Worm (Caenorhabditis elegans): Measurements from ENCODE around the gene hsp-1.
A peak's percentile ranks its signal among the peaks of the same experiment; 100 is the strongest.

Gene hsp-1

DNA sequence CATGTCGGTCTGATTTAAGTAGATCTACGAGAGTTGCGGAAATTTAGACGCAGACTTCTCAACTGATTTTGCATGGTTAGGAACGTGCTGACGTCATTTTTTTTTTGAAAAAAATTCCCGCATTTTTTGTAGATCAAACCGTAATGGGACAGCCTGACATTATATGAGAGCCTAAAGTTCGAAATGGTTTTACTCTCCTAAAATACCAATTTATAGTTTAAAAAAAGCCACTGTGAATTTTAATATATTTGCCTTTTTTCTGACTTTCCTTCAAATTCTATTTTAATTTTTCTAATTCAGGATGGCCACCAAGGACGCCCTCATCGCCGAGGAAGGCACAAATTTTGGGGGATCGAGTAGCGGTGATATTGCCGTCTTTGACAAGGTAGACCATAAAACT lies 9.7 kb upstream of the hsp-1 start, which contains the start of gene atgp-1:
atgp-1 (plus strand) TSS at position 301 of the 400 bp plus-strand sequence.
- TF ChIP-seq nhr-12 (tag; optimal IDR thresholded peaks at IDR 0.05) (no peak), R02D3.7 (tag; optimal IDR thresholded peaks at IDR 0.05) (no peak), jun-1 (tag; optimal IDR thresholded peaks at IDR 0.05) (no peak), unc-62 (GFP tag; optimal IDR thresholded peaks at IDR 0.05) (no peak), snpc-4 (tag; optimal IDR thresholded peaks at IDR 0.05) (no peak), nhr-28 (tag; optimal IDR thresholded peaks at IDR 0.05) (no peak), elt-1 (tag; optimal IDR thresholded peaks at IDR 0.05) (no peak), hmg-11 (tag; optimal IDR thresholded peaks at IDR 0.05) (no peak), fkh-10 (GFP tag; optimal IDR thresholded peaks at IDR 0.05) (no peak), mdl-1 (tag; optimal IDR thresholded peaks at IDR 0.05) (no peak), tbx-2 (tag; optimal IDR thresholded peaks at IDR 0.05) (no peak), pqm-1 (tag; optimal IDR thresholded peaks at IDR 0.05) (no peak)

DNA sequence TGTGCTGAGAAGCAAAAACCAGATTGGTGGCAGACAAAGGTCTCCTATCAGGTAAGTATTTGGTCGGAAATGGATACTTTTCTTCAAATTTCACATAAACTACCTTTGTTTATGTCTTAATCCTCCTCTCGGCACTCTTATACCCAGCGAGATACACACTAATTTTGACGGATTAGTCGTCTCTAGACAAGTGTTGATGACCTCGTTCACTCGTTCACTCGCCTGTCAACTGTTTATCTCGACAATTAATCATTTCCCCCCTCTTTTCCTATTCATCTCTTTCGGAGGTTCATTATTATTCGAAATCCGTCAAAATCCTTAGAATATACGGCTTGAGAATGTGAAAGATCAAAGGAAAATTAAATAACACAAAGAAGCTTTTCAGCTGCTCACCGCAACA lies 9.1 kb upstream of the hsp-1 start:
- TF ChIP-seq nhr-25 (tag; optimal IDR thresholded peaks at IDR 0.05), result peak; percentile 25
- no peak for TF ChIP-seq lsy-12 (tag; optimal IDR thresholded peaks at IDR 0.05)
- TF ChIP-seq pqm-1 (tag; optimal IDR thresholded peaks at IDR 0.05), result no peak
- TF ChIP-seq zag-1 (tag; optimal IDR thresholded peaks at IDR 0.05), result no peak
- TF ChIP-seq ceh-82 (tag; optimal IDR thresholded peaks at IDR 0.05), result no peak

DNA sequence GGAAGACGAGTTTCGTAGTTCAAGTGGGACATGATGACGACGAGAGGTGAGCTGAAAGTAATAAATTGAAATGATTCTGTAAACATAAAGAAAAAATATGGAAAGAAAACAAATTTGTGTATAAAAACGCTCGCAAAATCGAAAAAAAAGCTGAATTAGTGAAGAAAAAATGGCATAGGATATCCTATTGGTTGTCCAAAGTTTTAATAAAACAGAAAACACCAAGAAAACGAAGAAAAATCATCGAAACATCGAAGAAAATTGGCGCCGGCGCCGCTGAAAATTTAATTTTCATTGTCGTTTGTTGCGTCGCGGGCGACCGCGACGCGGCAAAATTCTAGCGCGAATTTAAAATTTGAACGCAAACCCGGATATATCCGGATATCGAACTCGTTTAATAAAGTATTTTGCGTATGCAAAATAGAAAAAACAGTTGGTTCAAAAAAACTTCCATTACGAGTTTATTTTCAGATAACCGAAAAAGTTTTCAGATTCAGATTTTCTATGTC lies 5.1 kb upstream of the hsp-1 start, which contains the start of gene gln-5:
gln-5 (minus strand) TSS at position 51 of the 509 bp plus-strand sequence.
- TF ChIP-seq elt-1 (tag; optimal IDR thresholded peaks at IDR 0.05) (no peak), nhr-237 (tag; optimal IDR thresholded peaks at IDR 0.05) (no peak)

DNA sequence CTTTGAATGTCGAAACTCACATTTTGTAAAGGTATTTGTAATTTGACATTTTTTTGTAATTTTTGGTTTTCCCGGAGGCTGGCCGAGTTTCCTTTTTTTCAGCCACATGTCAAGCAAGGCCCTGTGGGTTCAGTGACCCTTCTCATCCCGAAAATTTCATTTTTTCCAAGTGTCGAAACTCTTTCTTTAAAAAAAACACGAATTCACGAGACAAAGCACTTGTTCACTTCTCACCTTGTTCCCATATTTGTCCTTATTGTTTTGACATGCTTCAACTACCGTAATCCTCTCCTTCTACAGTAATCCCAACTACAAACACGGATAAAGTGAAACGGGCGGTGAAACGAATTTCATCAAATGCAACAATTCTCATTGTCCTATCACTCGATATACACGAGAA lies 3.5 kb upstream of the hsp-1 start, which contains the start of gene lhfp-4:
lhfp-4 (plus strand) TSS at position 301 of the 400 bp plus-strand sequence.
- TF ChIP-seq egl-27 (tag; optimal IDR thresholded peaks at IDR 0.05), result no peak
- TF ChIP-seq nhr-67 (tag; optimal IDR thresholded peaks at IDR 0.05), result no peak
- TF ChIP-seq fos-1 (tag; optimal IDR thresholded peaks at IDR 0.05), result no peak
- no peak for TF ChIP-seq nhr-28 (tag; optimal IDR thresholded peaks at IDR 0.05)
- TF ChIP-seq snpc-4 (tag; optimal IDR thresholded peaks at IDR 0.05), result no peak
- no peak for TF ChIP-seq hmg-11 (tag; optimal IDR thresholded peaks at IDR 0.05)
- TF ChIP-seq tbx-2 (tag; optimal IDR thresholded peaks at IDR 0.05), result no peak
- TF ChIP-seq R02D3.7 (tag; optimal IDR thresholded peaks at IDR 0.05), result no peak
- no peak for TF ChIP-seq ztf-4 (tag; optimal IDR thresholded peaks at IDR 0.05)
- TF ChIP-seq pha-4 (tag; optimal IDR thresholded peaks at IDR 0.05), result no peak
- no peak for TF ChIP-seq zag-1 (tag; optimal IDR thresholded peaks at IDR 0.05)
- no peak for TF ChIP-seq skn-1 (tag; optimal IDR thresholded peaks at IDR 0.05)
- TF ChIP-seq mml-1 (tag; optimal IDR thresholded peaks at IDR 0.05), result no peak
- no peak for TF ChIP-seq lin-15B (tag; optimal IDR thresholded peaks at IDR 0.05)
- TF ChIP-seq nhr-43 (tag; optimal IDR thresholded peaks at IDR 0.05; ENCODE audit: poor library complexity, severe bottlenecking), result no peak
- TF ChIP-seq fkh-10 (GFP tag; optimal IDR thresholded peaks at IDR 0.05), result no peak
- TF ChIP-seq elt-1 (tag; optimal IDR thresholded peaks at IDR 0.05), result no peak
- TF ChIP-seq ceh-82 (tag; optimal IDR thresholded peaks at IDR 0.05), result no peak
- TF ChIP-seq ceh-28 (tag; optimal IDR thresholded peaks at IDR 0.05), result no peak

DNA sequence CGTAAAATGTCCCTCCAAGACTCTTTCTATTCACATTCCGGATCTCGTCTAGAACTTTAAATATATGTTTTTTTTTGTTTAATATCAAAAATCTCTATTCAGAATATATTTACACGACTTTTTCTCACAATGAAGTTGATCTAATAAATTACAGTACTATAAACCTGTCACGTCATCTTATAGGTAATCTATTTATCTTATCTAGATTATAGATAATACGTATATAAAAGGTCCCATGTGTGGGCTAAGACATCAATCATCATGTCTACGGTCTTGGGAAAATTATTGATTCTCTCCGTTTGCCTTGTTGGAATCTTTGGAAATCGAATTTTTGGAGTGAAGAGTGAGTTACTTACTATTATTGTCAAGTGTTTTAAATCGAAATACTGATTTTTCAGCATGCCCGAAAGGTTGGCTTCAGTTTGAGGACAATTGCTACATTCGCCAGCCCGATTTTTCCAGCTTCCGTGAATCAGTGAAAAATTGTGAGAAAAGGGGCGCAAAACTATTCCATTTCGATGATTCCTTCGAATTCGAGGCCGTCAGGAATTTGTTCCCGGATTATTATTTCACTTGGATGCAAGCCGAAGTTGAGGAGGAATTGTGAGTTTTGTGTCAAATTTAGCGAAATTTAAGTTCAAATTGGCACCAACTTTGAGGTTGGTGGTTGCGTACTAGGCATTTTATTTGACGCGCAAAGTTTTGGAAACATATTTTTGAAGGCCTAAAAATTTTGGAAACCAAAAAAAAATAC lies 1.9 kb upstream of the hsp-1 start, which contains the start of gene clec-196:
clec-196 (plus strand) TSS at position 252 of the 754 bp plus-strand sequence.
- no peak for TF ChIP-seq snpc-4 (tag; optimal IDR thresholded peaks at IDR 0.05)
- TF ChIP-seq hmg-11 (tag; optimal IDR thresholded peaks at IDR 0.05), result peak; percentile 19
- peak; percentile 52 for TF ChIP-seq nfya-1 (tag; optimal IDR thresholded peaks at IDR 0.05; ENCODE audit: insufficient read depth)
- peak; percentile 14 for TF ChIP-seq ama-1 (optimal IDR thresholded peaks at IDR 0.05)

DNA sequence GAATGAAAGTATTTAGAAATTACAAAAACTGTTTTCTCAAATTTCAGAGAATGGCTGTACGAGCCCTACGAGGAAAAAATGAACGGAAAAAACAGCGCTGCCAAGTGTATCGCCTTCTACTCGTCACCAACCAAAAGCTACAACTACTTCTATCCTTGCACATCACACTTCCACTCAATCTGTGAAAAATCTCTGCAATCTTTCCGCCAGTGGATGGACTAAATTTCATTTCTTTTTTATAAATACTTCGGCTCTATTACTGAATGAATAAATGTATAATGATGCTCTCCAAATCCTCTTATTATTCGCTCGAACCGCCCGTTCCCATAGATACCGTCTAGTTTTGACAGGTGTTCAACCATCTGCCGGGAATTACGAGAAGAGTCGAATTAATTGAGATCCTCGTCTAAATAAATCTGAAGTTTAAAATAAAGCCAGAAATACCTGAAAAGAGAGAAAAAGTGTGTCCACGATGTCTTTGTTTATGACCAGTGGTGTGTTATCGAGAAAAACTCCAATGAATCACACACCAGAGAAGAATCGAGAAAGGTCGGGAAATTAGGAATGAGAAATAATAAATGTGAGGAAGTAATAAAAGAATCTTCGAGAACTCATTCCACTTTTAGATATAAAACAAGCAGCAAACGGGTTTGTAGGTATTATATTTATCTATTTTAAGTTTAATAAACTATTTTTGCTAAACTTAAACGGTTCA lies 1.1 kb upstream of the hsp-1 start:
- TF ChIP-seq ama-1 (optimal IDR thresholded peaks at IDR 0.05) (peak; percentile 10), unc-39 (tag; optimal IDR thresholded peaks at IDR 0.05) (no peak)
